Worm (Caenorhabditis elegans) whole organism, late embryonic: ENCODE measurements around the gene egli-1.

ENCODE experiments used
- ahr-1 ChIP-seq: sonication (generic microtip); optimal IDR thresholded peaks from 2 replicates; lab custom pipeline; 2016; ENCODE audit warnings: missing genetic modification characterization, missing compliant biosample characterization
- ama-1 ChIP-seq: fragments of 150-350 bp; optimal IDR thresholded peaks from 2 replicates; lab custom pipeline; 2014
- ceh-18 ChIP-seq: sonication (generic microtip); optimal IDR thresholded peaks from 2 replicates; lab custom pipeline; 2016; ENCODE audit warnings: missing genetic modification characterization, missing compliant biosample characterization
- ceh-30 ChIP-seq: fragments of 150-350 bp; optimal IDR thresholded peaks from 2 replicates; lab custom pipeline; 2014; ENCODE audit warnings: missing biosample characterization, missing genetic modification characterization
- ceh-31 ChIP-seq: sonication (generic microtip); optimal IDR thresholded peaks from 2 replicates; lab custom pipeline; 2016; ENCODE audit warnings: missing genetic modification characterization, missing compliant biosample characterization
- ceh-48 ChIP-seq: sonication (generic microtip); optimal IDR thresholded peaks from 2 replicates; lab custom pipeline; 2016; ENCODE audit warnings: missing genetic modification characterization, inconsistent platforms, missing compliant biosample characterization
- fax-1 ChIP-seq: sonication (generic microtip); optimal IDR thresholded peaks from 2 replicates; lab custom pipeline; 2016; ENCODE audit warnings: missing genotype, missing genetic modification characterization, missing compliant biosample characterization
- hlh-13 ChIP-seq: fragments of 200-800 bp; sonication (Bioruptor generic); optimal IDR thresholded peaks from 2 replicates; lab custom pipeline; 2018; ENCODE audit warnings: mild to moderate bottlenecking, missing genetic modification characterization, missing compliant biosample characterization
- pha-2 ChIP-seq: sonication (generic microtip); optimal IDR thresholded peaks from 2 replicates; lab custom pipeline; 2017; ENCODE audit warnings: mild to moderate bottlenecking, missing genetic modification characterization, missing compliant biosample characterization
- pha-4 ChIP-seq: fragments of 150-350 bp; optimal IDR thresholded peaks from 2 replicates; lab custom pipeline; 2018; ENCODE audit warnings: missing biosample characterization, missing genetic modification reagents, missing genetic modification characterization
- sdc-2 ChIP-seq: sonication (generic microtip); optimal IDR thresholded peaks from 2 replicates; lab custom pipeline; 2016; ENCODE audit warnings: missing genotype, missing genetic modification characterization, missing compliant biosample characterization
- tbx-2 ChIP-seq: sonication (generic microtip); optimal IDR thresholded peaks from 2 replicates; lab custom pipeline; 2016; ENCODE audit warnings: missing genetic modification characterization, missing compliant biosample characterization
- unc-3 ChIP-seq, 2 experiments: fragments of 200-800 bp in 1 of 2; sonication (Bioruptor generic) in 1 of 2; sonication (generic microtip) in 1 of 2; conservative IDR thresholded peaks in 1 of 2; optimal IDR thresholded peaks in 1 of 2; 2 replicates each; pipeline versions ENCODE4 v1.3.6 to Lab custom; 2016 to 2022; ENCODE audit warnings: missing compliant biosample characterization in 2 of 2, missing genetic modification characterization in 2 of 2, missing genetic modification reagents in 1 of 2
- unc-86 ChIP-seq: sonication (generic microtip); optimal IDR thresholded peaks from 2 replicates; lab custom pipeline; 2016; ENCODE audit warnings: missing genetic modification characterization, missing compliant biosample characterization

ce11 chrII:9313335-9313734, 10.4 kb upstream of the egli-1 start:
- TF ChIP-seq ceh-31 (peak; percentile 83), pha-4 (no peak), ceh-30 (no peak), sdc-2 (tag; lab: Kevin White, UChicago) (no peak), pha-2 (no peak), fax-1 (tag; lab: Kevin White, UChicago) (no peak), ceh-18 (tag; lab: Kevin White, UChicago) (no peak), tbx-2 (no peak), ahr-1 (tag; lab: Kevin White, UChicago) (no peak), ceh-48 (no peak), unc-3 (GFP tag; conservative IDR thresholded peaks at IDR 0.05; lab: Robert Waterston, UW) (no peak), unc-3 (tag; optimal IDR thresholded peaks at IDR 0.05; lab: Kevin White, UChicago) (no peak), unc-86 (tag; lab: Kevin White, UChicago) (no peak), hlh-13 (no peak), ama-1 (lab: Kevin White, UChicago) (no peak)
